Worm (Caenorhabditis elegans): ENCODE data around the gene srxa-11.
A peak's percentile ranks its signal among the peaks of the same experiment; 100 is the strongest.

srxa-11 gene

ce11 chrV:13891489-13891888 is 32.5 kb upstream of the srxa-11 start:
- TF ChIP-seq tbx-9 (tag; optimal IDR thresholded peaks at IDR 0.05; ENCODE audit: borderline replicate concordance) (no peak), nhr-80 (tag; optimal IDR thresholded peaks at IDR 0.05) (peak; percentile 52)

DNA sequence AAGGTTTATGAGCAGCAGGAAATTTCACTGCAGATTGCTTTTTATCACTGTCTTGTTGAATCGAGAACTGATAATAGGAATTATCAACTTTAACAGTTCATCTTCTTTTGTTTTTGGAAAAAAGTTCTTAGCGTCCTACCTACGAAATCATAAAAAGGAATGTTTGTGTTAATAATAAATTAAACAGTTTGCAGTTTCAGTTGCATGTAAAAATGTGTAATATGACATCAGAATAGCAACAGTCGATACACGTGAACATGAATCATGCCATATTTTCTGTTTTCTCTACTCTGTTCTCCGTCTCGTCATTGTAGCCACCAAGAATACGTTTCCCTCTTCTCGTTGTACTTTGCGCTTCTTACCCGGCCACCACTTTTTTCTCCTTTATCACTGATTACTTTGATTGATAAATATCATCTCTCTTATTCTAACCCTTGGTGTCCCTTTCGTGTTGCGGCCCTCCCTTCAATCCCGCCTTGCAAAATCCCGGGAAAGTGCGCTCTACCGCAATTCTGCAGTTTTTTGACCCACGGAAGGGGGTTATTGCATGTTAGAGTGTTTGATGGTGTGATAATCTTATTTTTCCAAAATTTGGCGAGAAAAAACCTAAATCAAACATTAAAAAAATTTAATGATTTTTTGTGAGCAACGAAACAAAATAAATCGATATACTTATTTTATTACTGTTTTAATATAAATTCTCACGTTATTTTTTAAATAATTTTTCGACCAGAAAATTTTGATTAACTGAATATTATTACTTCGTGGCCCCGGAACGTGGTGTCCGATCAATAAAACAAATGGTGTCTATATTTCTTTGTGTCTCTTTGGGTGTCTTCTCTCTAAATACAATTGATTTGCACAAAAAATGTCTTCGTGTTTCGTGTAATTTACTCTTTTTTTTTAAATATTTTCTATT is 31.2 kb upstream of the srxa-11 start, which contains the start of gene sptl-3:
TSS of gene sptl-3 (plus strand) at position 869 of the 919 bp plus-strand sequence.
- peak; percentile 1 for TF ChIP-seq attf-5 (GFP tag; optimal IDR thresholded peaks at IDR 0.05)
- TF ChIP-seq lin-40 (tag; optimal IDR thresholded peaks at IDR 0.05): peak; percentile 47
- TF ChIP-seq mcd-1 (GFP tag; IDR thresholded peaks at IDR 0.05): peak; percentile 53
- peak; percentile 40 for TF ChIP-seq ztf-26 (tag; optimal IDR thresholded peaks at IDR 0.05)
- peak in 1 of 3 experiments; percentile 29 for TF ChIP-seq lin-35 (GFP tag; optimal IDR thresholded peaks at IDR 0.05)
- TF ChIP-seq lsl-1 (GFP tag; optimal IDR thresholded peaks at IDR 0.05): no peak
- TF ChIP-seq F52B5.7 (tag; optimal IDR thresholded peaks at IDR 0.05): no peak
- TF ChIP-seq snpc-3.4 (tag; optimal IDR thresholded peaks at IDR 0.05): no peak
- no peak for TF ChIP-seq ceh-27 (GFP tag; optimal IDR thresholded peaks at IDR 0.05)
- TF ChIP-seq atf-7 (tag; optimal IDR thresholded peaks at IDR 0.05): peak; percentile 65
- peak; percentile 86 for TF ChIP-seq nhr-80 (tag; optimal IDR thresholded peaks at IDR 0.05)
- TF ChIP-seq egrh-3 (GFP tag; IDR thresholded peaks at IDR 0.05): no peak

DNA sequence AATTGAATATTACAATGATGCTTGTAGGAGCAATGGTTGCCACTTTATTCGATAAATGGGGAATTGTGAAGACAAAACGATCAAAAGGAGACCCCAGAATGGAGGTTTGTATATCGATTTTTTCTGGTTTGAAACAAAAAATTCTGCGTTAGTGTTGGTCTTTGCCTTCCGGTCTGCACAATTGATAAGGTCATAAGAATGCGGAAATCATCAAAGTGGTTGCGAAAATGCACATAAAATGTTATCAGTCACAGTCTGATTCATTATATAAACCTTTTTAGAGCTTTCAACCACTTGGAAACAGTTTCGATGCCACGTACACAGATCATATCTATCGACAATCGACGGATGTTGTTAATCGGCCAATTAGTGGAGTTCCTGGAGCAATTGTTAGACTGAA is 30.4 kb upstream of the srxa-11 start:
- TF ChIP-seq dox-1 (GFP tag; IDR thresholded peaks at IDR 0.05) (peak; percentile 67), ztf-28 (GFP tag; IDR thresholded peaks at IDR 0.05) (no peak), K12H6.12 (tag; optimal IDR thresholded peaks at IDR 0.05) (no peak), nhr-80 (tag; optimal IDR thresholded peaks at IDR 0.05) (peak; percentile 86), cebp-1 (GFP tag; IDR thresholded peaks at IDR 0.05) (no peak), cebp-1 (tag; optimal IDR thresholded peaks at IDR 0.05) (peak; percentile 1)

- TF ChIP-seq rcor-1 (GFP tag; IDR thresholded peaks at IDR 0.05): no peak
- TF ChIP-seq nhr-80 (tag; optimal IDR thresholded peaks at IDR 0.05): peak; percentile 24
These were observed 25.6 kb upstream of the srxa-11 start, which contains the start of gene cyp-35C1 for ce11 chrV:13898356-13898755. cyp-35C1 (minus strand) TSS chrV:13898487.

- TF ChIP-seq efl-1 (GFP tag; optimal IDR thresholded peaks at IDR 0.05) (no peak), unc-62 (GFP tag; optimal IDR thresholded peaks at IDR 0.05) (no peak), F57C9.4 (tag; optimal IDR thresholded peaks at IDR 0.05) (no peak), ztf-28 (GFP tag; IDR thresholded peaks at IDR 0.05) (no peak), atf-7 (tag; optimal IDR thresholded peaks at IDR 0.05) (no peak), F55B11.4 (tag; optimal IDR thresholded peaks at IDR 0.05; ENCODE audit: borderline replicate concordance, insufficient read depth) (no peak), gei-17 (GFP tag; optimal IDR thresholded peaks at IDR 0.05) (no peak), nfya-2 (GFP tag; IDR thresholded peaks at IDR 0.05) (no peak), let-526 (GFP tag; IDR thresholded peaks at IDR 0.05) (no peak), madf-8 (GFP tag; conservative IDR thresholded peaks at IDR 0.05) (no peak), ceh-27 (GFP tag; optimal IDR thresholded peaks at IDR 0.05) (no peak), F33H1.4 (GFP tag; IDR thresholded peaks at IDR 0.05) (no peak), rec-8 (tag; optimal IDR thresholded peaks at IDR 0.05) (no peak), Y95B8A.8 (GFP tag; IDR thresholded peaks at IDR 0.05) (no peak), hlh-26 (GFP tag; conservative IDR thresholded peaks at IDR 0.05) (no peak), egrh-3 (GFP tag; IDR thresholded peaks at IDR 0.05) (no peak), F57A8.1 (GFP tag; optimal IDR thresholded peaks at IDR 0.05) (no peak), pbrm-1 (GFP tag; IDR thresholded peaks at IDR 0.05) (no peak)
These were observed 24.7 kb upstream of the srxa-11 start, which contains the start of gene oac-3 for ce11 chrV:13899213-13899612. oac-3 (plus strand) TSS chrV:13899513.
